Fruit fly (Drosophila melanogaster) S2 (cell line): ENCODE measurements around the gene Tango9.

Experiments used
- CG8478 ChIP-seq: fragments of >200 bp; optimal IDR thresholded peaks from 2 replicates; lab custom pipeline; 2018
- CTCF ChIP-seq, 2 experiments: fragments of >200 bp; optimal IDR thresholded peaks; 2 replicates each; lab custom pipeline; 2018

DNA sequence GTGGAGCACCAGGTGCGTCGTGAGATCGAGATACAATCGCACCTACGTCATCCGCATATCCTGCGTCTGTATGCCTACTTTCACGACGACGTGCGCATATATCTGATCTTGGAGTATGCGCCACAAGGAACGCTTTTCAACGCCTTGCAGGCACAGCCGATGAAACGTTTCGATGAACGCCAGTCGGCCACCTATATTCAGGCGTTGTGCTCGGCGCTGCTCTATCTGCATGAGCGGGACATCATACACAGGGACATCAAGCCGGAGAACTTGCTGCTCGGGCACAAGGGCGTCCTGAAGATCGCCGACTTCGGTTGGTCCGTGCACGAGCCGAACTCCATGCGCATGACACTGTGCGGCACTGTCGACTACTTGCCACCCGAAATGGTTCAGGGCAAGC lies 10.7 kb downstream of the Tango9 start:
- TF ChIP-seq CG8478 (lab: Kevin White, UChicago) (no peak), CTCF (optimal IDR thresholded peaks at IDR 0.05; lab: Kevin White, UChicago) (no peak)
